Fruit fly (Drosophila melanogaster) whole organism, embryonic: ENCODE measurements around the gene Pde6.

Source experiments
- Asciz ChIP-seq: fragments of 200-800 bp; sonication (Bioruptor generic); optimal IDR thresholded peaks from 2 replicates; lab custom pipeline; 2017; ENCODE audit warnings: missing biosample characterization, mild to moderate bottlenecking, missing genetic modification characterization, missing genetic modification reagents
- CG10267 ChIP-seq: fragments of 200-800 bp; sonication (Bioruptor generic); optimal IDR thresholded peaks from 2 replicates; lab custom pipeline; 2018; ENCODE audit warnings: missing biosample characterization, mild to moderate bottlenecking, missing genetic modification characterization, moderate library complexity
- CG10274 ChIP-seq: fragments of 200-800 bp; sonication (Bioruptor generic); optimal IDR thresholded peaks from 3 replicates; lab custom pipeline; 2017; ENCODE audit warnings: missing biosample characterization, mild to moderate bottlenecking, missing genetic modification characterization
- CG10366 ChIP-seq: fragments of 200-800 bp; sonication (Bioruptor generic); IDR thresholded peaks from 2 replicates; pipeline ENCODE4 v1.3.6; 2022; ENCODE audit warnings: missing biosample characterization, missing genetic modification characterization
- CG11504 ChIP-seq: fragments of 200-800 bp; sonication (Bioruptor generic); optimal IDR thresholded peaks from 3 replicates; lab custom pipeline; 2019; ENCODE audit warnings: missing biosample characterization, mild to moderate bottlenecking, missing genetic modification characterization, moderate library complexity
- CG11560 ChIP-seq: fragments of 200-800 bp; sonication (Bioruptor generic); IDR thresholded peaks from 3 replicates; pipeline ENCODE4 v1.3.6; 2022; ENCODE audit warnings: missing biosample characterization, missing genetic modification characterization
- CG11696 ChIP-seq: fragments of 200-800 bp; sonication (Bioruptor generic); IDR thresholded peaks from 2 replicates; pipeline ENCODE4 v1.3.6; 2022; ENCODE audit warnings: missing biosample characterization, missing genetic modification characterization
- CG13123 ChIP-seq: fragments of 200-800 bp; sonication (Bioruptor generic); optimal IDR thresholded peaks from 2 replicates; lab custom pipeline; 2016; ENCODE audit warnings: missing biosample characterization, missing genetic modification characterization
- CG13424 ChIP-seq: fragments of 200-800 bp; sonication (Bioruptor generic); optimal IDR thresholded peaks from 2 replicates; lab custom pipeline; 2019; ENCODE audit warnings: missing biosample characterization, mild to moderate bottlenecking, missing genetic modification characterization, moderate library complexity
- CG14667 ChIP-seq: fragments of 200-800 bp; sonication (Bioruptor generic); IDR thresholded peaks from 2 replicates; pipeline ENCODE4 v1.3.6; 2022; ENCODE audit warnings: missing biosample characterization, missing genetic modification characterization
- CG18262 ChIP-seq: fragments of 200-800 bp; optimal IDR thresholded peaks from 3 replicates; lab custom pipeline; 2019; ENCODE audit warnings: missing biosample characterization, mild to moderate bottlenecking, missing genetic modification characterization, moderate library complexity
- CG1832 ChIP-seq: fragments of 200-800 bp; sonication (Bioruptor generic); optimal IDR thresholded peaks from 2 replicates; lab custom pipeline; 2017; ENCODE audit warnings: missing biosample characterization, mild to moderate bottlenecking, missing genetic modification characterization, inconsistent platforms
- CG2875 ChIP-seq: fragments of 200-800 bp; sonication (Bioruptor generic); optimal IDR thresholded peaks from 2 replicates; lab custom pipeline; 2017; ENCODE audit warnings: missing biosample characterization, mild to moderate bottlenecking, missing genetic modification characterization, missing genetic modification reagents
- CG31388 ChIP-seq: fragments of 200-800 bp; sonication (Bioruptor generic); optimal IDR thresholded peaks from 2 replicates; lab custom pipeline; 2016; ENCODE audit warnings: missing biosample characterization, missing genetic modification characterization
- CG42726 ChIP-seq: fragments of 200-800 bp; sonication (Bioruptor generic); IDR thresholded peaks from 2 replicates; pipeline ENCODE4 v1.3.6; 2022; ENCODE audit warnings: missing biosample characterization, missing genetic modification characterization; ENCODE audit not compliant: partially characterized antibody
- CG5180 ChIP-seq: fragments of 200-800 bp; sonication (Bioruptor generic); optimal IDR thresholded peaks from 3 replicates; lab custom pipeline; 2017; ENCODE audit warnings: missing biosample characterization, missing genetic modification characterization, mild to moderate bottlenecking, moderate library complexity, missing genetic modification reagents
- CG6272 ChIP-seq: fragments of 200-800 bp; sonication (Bioruptor generic); IDR thresholded peaks from 2 replicates; pipeline ENCODE4 v1.3.6; 2022; ENCODE audit warnings: missing biosample characterization, missing genetic modification characterization
- CG8765 ChIP-seq: fragments of 200-800 bp; sonication (Bioruptor generic); IDR thresholded peaks from 2 replicates; pipeline ENCODE4 v1.3.6; 2022; ENCODE audit warnings: missing biosample characterization, missing genetic modification characterization
- CG9215 ChIP-seq: fragments of 200-800 bp; sonication (Bioruptor generic); IDR thresholded peaks from 2 replicates; pipeline ENCODE4 v1.3.6; 2022; ENCODE audit warnings: missing biosample characterization, missing genetic modification characterization
- CG9727 ChIP-seq: fragments of 200-800 bp; sonication (Bioruptor generic); optimal IDR thresholded peaks from 3 replicates; lab custom pipeline; 2017; ENCODE audit warnings: missing biosample characterization, mild to moderate bottlenecking, missing genetic modification characterization
- CHES-1-like ChIP-seq: fragments of 200-800 bp; sonication (Bioruptor generic); optimal IDR thresholded peaks from 2 replicates; lab custom pipeline; 2016; ENCODE audit warnings: missing biosample characterization, missing genetic modification characterization
- CTCF ChIP-seq: fragments of 200-800 bp; sonication (Bioruptor generic); optimal IDR thresholded peaks from 2 replicates; lab custom pipeline; 2017; ENCODE audit warnings: missing biosample characterization, mild to moderate bottlenecking, missing genetic modification characterization, moderate library complexity
- D ChIP-seq, 2 experiments: fragments of 200-800 bp in 1 of 2; fragments of >200 bp in 1 of 2; sonication (Bioruptor generic) in 1 of 2; optimal IDR thresholded peaks; 2 replicates in 1 of 2; 3 replicates in 1 of 2; lab custom pipeline; 2017; ENCODE audit warnings: mild to moderate bottlenecking in 1 of 2, missing biosample characterization in 1 of 2, missing genetic modification characterization in 1 of 2, missing genetic modification reagents in 1 of 2
- Dp ChIP-seq: fragments of 200-800 bp; sonication (Bioruptor generic); optimal IDR thresholded peaks from 2 replicates; lab custom pipeline; 2018; ENCODE audit warnings: missing biosample characterization, mild to moderate bottlenecking, missing genetic modification characterization, moderate library complexity
- Fer2 ChIP-seq: fragments of 200-800 bp; sonication (Bioruptor generic); optimal IDR thresholded peaks from 2 replicates; lab custom pipeline; 2018; ENCODE audit warnings: missing biosample characterization, mild to moderate bottlenecking, missing genetic modification characterization, moderate library complexity
- HLH54F ChIP-seq: fragments of 200-800 bp; sonication (Bioruptor generic); optimal IDR thresholded peaks from 3 replicates; lab custom pipeline; 2016; ENCODE audit warnings: missing biosample characterization, missing genetic modification characterization
- HmgZ ChIP-seq: fragments of 200-800 bp; sonication (Bioruptor generic); optimal IDR thresholded peaks from 2 replicates; lab custom pipeline; 2018; ENCODE audit warnings: missing biosample characterization, mild to moderate bottlenecking, missing genetic modification characterization
- Lhr ChIP-seq: fragments of 200-800 bp; sonication (Bioruptor generic); optimal IDR thresholded peaks from 3 replicates; lab custom pipeline; 2017; ENCODE audit warnings: mild to moderate bottlenecking, missing biosample characterization, missing genetic modification reagents, missing genetic modification characterization
- Lim3 ChIP-seq: fragments of 200-800 bp; sonication (Bioruptor generic); IDR thresholded peaks from 2 replicates; pipeline ENCODE4 v1.3.6; 2022; ENCODE audit warnings: missing biosample characterization, missing genetic modification characterization
- MESR4 ChIP-seq: fragments of 200-800 bp; sonication (Bioruptor generic); optimal IDR thresholded peaks from 2 replicates; lab custom pipeline; 2018; ENCODE audit warnings: missing biosample characterization, mild to moderate bottlenecking, missing genetic modification characterization, moderate library complexity
- NC2α ChIP-seq: fragments of 200-800 bp; sonication (Bioruptor generic); optimal IDR thresholded peaks from 2 replicates; lab custom pipeline; 2016; ENCODE audit warnings: missing biosample characterization, missing genetic modification characterization
- NK7.1 ChIP-seq: fragments of 200-800 bp; sonication (Bioruptor generic); optimal IDR thresholded peaks from 3 replicates; lab custom pipeline; 2016; ENCODE audit warnings: missing biosample characterization, missing genetic modification characterization
- Oaz ChIP-seq: fragments of 200-800 bp; sonication (Bioruptor generic); IDR thresholded peaks from 2 replicates; pipeline ENCODE4 v1.3.6; 2022; ENCODE audit warnings: missing biosample characterization, missing genetic modification characterization
- Oli ChIP-seq: fragments of 200-800 bp; sonication (Bioruptor generic); optimal IDR thresholded peaks from 2 replicates; lab custom pipeline; 2018; ENCODE audit warnings: missing biosample characterization, mild to moderate bottlenecking, missing genetic modification characterization, moderate library complexity
- Poxn ChIP-seq: fragments of 200-800 bp; sonication (Bioruptor generic); IDR thresholded peaks from 2 replicates; pipeline ENCODE4 v1.3.6; 2022; ENCODE audit warnings: missing biosample characterization, missing genetic modification characterization
- Sry-δ ChIP-seq: fragments of 200-800 bp; sonication (Bioruptor generic); optimal IDR thresholded peaks from 2 replicates; lab custom pipeline; 2016; ENCODE audit warnings: missing biosample characterization, missing genetic modification characterization
- Tbp ChIP-seq: fragments of >200 bp; optimal IDR thresholded peaks from 2 replicates; lab custom pipeline; 2018; ENCODE audit warnings: missing biosample characterization, missing genetic modification characterization
- ara ChIP-seq: fragments of 200-800 bp; sonication (Bioruptor generic); IDR thresholded peaks from 2 replicates; pipeline ENCODE4 v1.3.6; 2022; ENCODE audit warnings: missing biosample characterization, missing genetic modification characterization
- emc ChIP-seq: fragments of 200-800 bp; sonication (Bioruptor generic); optimal IDR thresholded peaks from 2 replicates; lab custom pipeline; 2016; ENCODE audit warnings: missing biosample characterization, missing genetic modification characterization
- eve ChIP-seq, 2 experiments: fragments of >200 bp; optimal IDR thresholded peaks; 2 replicates each; lab custom pipeline; 2017; ENCODE audit warnings: missing biosample characterization in 2 of 2, missing genetic modification characterization in 2 of 2
- fd64A ChIP-seq: fragments of 200-800 bp; sonication (Bioruptor generic); optimal IDR thresholded peaks from 3 replicates; lab custom pipeline; 2018; ENCODE audit warnings: missing biosample characterization, mild to moderate bottlenecking, missing genetic modification characterization
- ftz-f1 ChIP-seq: fragments of 200-800 bp; sonication (Bioruptor generic); optimal IDR thresholded peaks from 2 replicates; lab custom pipeline; 2016; ENCODE audit warnings: missing biosample characterization, missing genetic modification characterization
- gem ChIP-seq: fragments of 200-800 bp; sonication (Bioruptor generic); optimal IDR thresholded peaks from 2 replicates; lab custom pipeline; 2019; ENCODE audit warnings: missing biosample characterization, mild to moderate bottlenecking, missing genetic modification characterization, moderate library complexity
- hth ChIP-seq: fragments of >200 bp; optimal IDR thresholded peaks from 2 replicates; lab custom pipeline; 2017; ENCODE audit warnings: inconsistent platforms
- kni ChIP-seq: fragments of 200-800 bp; sonication (Bioruptor generic); optimal IDR thresholded peaks from 3 replicates; lab custom pipeline; 2017; ENCODE audit warnings: mild to moderate bottlenecking, missing biosample characterization, missing genetic modification reagents, missing genetic modification characterization
- mam ChIP-seq: fragments of 200-800 bp; sonication (Bioruptor generic); optimal IDR thresholded peaks from 3 replicates; lab custom pipeline; 2016; ENCODE audit warnings: missing biosample characterization, missing genetic modification characterization
- ranshi ChIP-seq: fragments of 200-800 bp; sonication (Bioruptor generic); IDR thresholded peaks from 2 replicates; pipeline ENCODE4 v1.3.6; 2022; ENCODE audit warnings: missing biosample characterization, missing genetic modification characterization
- repo ChIP-seq: fragments of 200-800 bp; sonication (Bioruptor generic); optimal IDR thresholded peaks from 2 replicates; lab custom pipeline; 2016; ENCODE audit warnings: missing biosample characterization, missing genetic modification characterization
- stwl ChIP-seq: fragments of 200-800 bp; sonication (Bioruptor generic); optimal IDR thresholded peaks from 3 replicates; lab custom pipeline; 2018; ENCODE audit warnings: missing biosample characterization, mild to moderate bottlenecking, missing genetic modification characterization, moderate library complexity
- tio ChIP-seq: fragments of 200-800 bp; sonication (Bioruptor generic); optimal IDR thresholded peaks from 2 replicates; lab custom pipeline; 2017; ENCODE audit warnings: missing biosample characterization, missing genetic modification characterization, inconsistent platforms
- zfh2 ChIP-seq: fragments of 200-800 bp; sonication (Bioruptor generic); optimal IDR thresholded peaks from 2 replicates; lab custom pipeline; 2016; ENCODE audit warnings: missing biosample characterization, missing genetic modification characterization

The Pde6 gene

DNA sequence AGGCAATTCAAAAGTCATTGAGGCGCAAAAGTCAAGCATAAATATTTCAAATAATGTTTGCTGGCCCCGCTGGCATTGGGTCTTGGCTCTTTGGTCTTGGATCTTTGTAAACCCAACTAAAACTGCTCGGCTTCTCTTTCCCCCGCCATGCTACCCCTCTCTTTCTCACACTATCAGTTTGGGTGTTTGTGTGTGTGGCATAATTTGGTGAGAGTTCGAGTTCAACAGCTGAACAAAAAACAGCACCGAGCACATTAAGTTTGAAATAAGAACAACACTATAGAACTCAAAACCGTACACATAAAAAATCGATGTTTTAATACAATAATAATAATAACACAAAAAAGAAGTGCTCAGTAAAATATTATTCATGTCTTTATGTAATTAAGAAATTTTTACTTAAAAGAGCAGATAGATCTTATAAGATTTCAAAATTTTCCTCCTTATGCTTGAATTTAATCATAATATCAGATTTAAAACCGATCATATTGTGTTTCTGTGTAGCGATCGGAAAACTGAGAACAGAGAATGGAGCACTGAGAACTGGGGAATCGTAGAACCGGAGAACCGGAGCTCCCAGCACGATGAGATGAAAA is 79.6 kb downstream of the Pde6 start (continued):
- TF ChIP-seq CG11504 (peak; percentile 84), fd64A (GFP tag; lab: Kevin White, UChicago) (no peak), CG31388 (GFP tag; lab: Kevin White, UChicago) (peak; percentile 39), Tbp (GFP tag; lab: Kevin White, UChicago) (no peak), CG9727 (GFP tag; lab: Kevin White, UChicago) (peak; percentile 90), Oaz (GFP tag; lab: Robert Waterston, UW) (no peak), CG10267 (tag; lab: Kevin White, UChicago) (peak; percentile 89), CG8765 (0 out of 2 replicates have a peak, but pooled peaks have one; percentile 33), emc (GFP tag; lab: Kevin White, UChicago) (no peak), CG6272 (GFP tag; lab: Robert Waterston, UW) (peak; percentile 68), MESR4 (GFP tag; lab: Kevin White, UChicago) (no peak), Asciz (GFP tag; lab: Kevin White, UChicago) (peak; percentile 62), CG18262 (peak; percentile 96), CTCF (GFP tag; lab: Kevin White, UChicago) (no peak), ranshi (GFP tag; lab: Robert Waterston, UW) (peak; percentile 73; the same call in 1 of the 2 replicates), tio (GFP tag; lab: Kevin White, UChicago) (peak; percentile 72), CHES-1-like (GFP tag; lab: Kevin White, UChicago) (no peak), Oli (tag; lab: Kevin White, UChicago) (peak; percentile 81), CG10274 (GFP tag; lab: Kevin White, UChicago) (peak; percentile 14), D (optimal IDR thresholded peaks at IDR 0.05; lab: Kevin White, UChicago) (no peak), D (GFP tag; optimal IDR thresholded peaks at IDR 0.05; lab: Kevin White, UChicago) (peak; percentile 80), hth (lab: Kevin White, UChicago) (no peak), HmgZ (tag; lab: Kevin White, UChicago) (peak; percentile 8), CG13123 (GFP tag; lab: Kevin White, UChicago) (peak; percentile 20), CG11696 (GFP tag; lab: Robert Waterston, UW) (peak; percentile 65), NC2α (GFP tag; lab: Kevin White, UChicago) (no peak), CG1832 (no peak), ftz-f1 (GFP tag; lab: Kevin White, UChicago) (peak; percentile 50), CG2875 (GFP tag; lab: Kevin White, UChicago) (peak; percentile 34), stwl (tag; lab: Kevin White, UChicago) (peak; percentile 9), Fer2 (peak; percentile 41), zfh2 (GFP tag; lab: Kevin White, UChicago) (no peak), HLH54F (GFP tag; lab: Kevin White, UChicago) (peak; percentile 16), CG10366 (GFP tag; lab: Robert Waterston, UW) (peak; percentile 69), CG13424 (tag; lab: Kevin White, UChicago) (peak; percentile 84), Sry-δ (GFP tag; lab: Kevin White, UChicago) (peak; percentile 3), CG11560 (tag; lab: Robert Waterston, UW) (no peak; the same call in 2 of the 3 replicates), CG14667 (GFP tag; lab: Robert Waterston, UW) (peak; percentile 53; the same call in 1 of the 2 replicates), Lim3 (GFP tag; lab: Robert Waterston, UW) (no peak), Dp (GFP tag; lab: Kevin White, UChicago) (no peak), kni (GFP tag; lab: Kevin White, UChicago) (peak; percentile 44), Poxn (GFP tag; lab: Robert Waterston, UW) (no peak), CG42726 (GFP tag; lab: Robert Waterston, UW) (no peak), repo (GFP tag; lab: Kevin White, UChicago) (no peak), gem (tag; lab: Kevin White, UChicago) (peak; percentile 95), CG5180 (GFP tag; lab: Kevin White, UChicago) (peak; percentile 60), NK7.1 (GFP tag; lab: Kevin White, UChicago) (no peak), ara (GFP tag; lab: Robert Waterston, UW) (peak; percentile 71), eve (GFP tag; optimal IDR thresholded peaks at IDR 0.05; lab: Kevin White, UChicago) (peak in 1 of 2 experiments; percentile 77), Lhr (GFP tag; lab: Kevin White, UChicago) (peak; percentile 10), CG9215 (no peak), mam (GFP tag; lab: Kevin White, UChicago) (peak; percentile 0)
